Fruit fly (Drosophila melanogaster): ENCODE measurements around the gene CG3407.

CG3407 gene

dm6 chr2L:3803466-3804143 lies 9.6 kb downstream of the CG3407 start, which contains the start of gene Reph (continued):
- TF ChIP-seq nom (GFP tag; optimal IDR thresholded peaks at IDR 0.05) (no peak), CG9932 (GFP tag; IDR thresholded peaks at IDR 0.05) (peak; percentile 33; the same call in 1 of the 2 replicates), CG31388 (GFP tag; optimal IDR thresholded peaks at IDR 0.05) (no peak), CG8478 (optimal IDR thresholded peaks at IDR 0.05) (peak; percentile 94), Spps (tag; optimal IDR thresholded peaks at IDR 0.05) (no peak), CG11093 (GFP tag; IDR thresholded peaks at IDR 0.05) (no peak), CG43689 (GFP tag; IDR thresholded peaks at IDR 0.05) (no peak), Hr51 (GFP tag; optimal IDR thresholded peaks at IDR 0.05) (no peak), mam (GFP tag; optimal IDR thresholded peaks at IDR 0.05) (no peak), CG15073 (GFP tag; optimal IDR thresholded peaks at IDR 0.05) (no peak), Hmr (GFP tag; optimal IDR thresholded peaks at IDR 0.05) (peak; percentile 38), Neu2 (GFP tag; optimal IDR thresholded peaks at IDR 0.05; ENCODE audit: borderline replicate concordance) (no peak), row (GFP tag; IDR thresholded peaks at IDR 0.05) (peak; percentile 31; the same call in 2 of the 3 replicates), gem (tag; optimal IDR thresholded peaks at IDR 0.05) (no peak), Deaf1 (tag; optimal IDR thresholded peaks at IDR 0.05) (peak; percentile 45), disco-r (GFP tag; optimal IDR thresholded peaks at IDR 0.05) (no peak), CG14014 (GFP tag; IDR thresholded peaks at IDR 0.05) (peak; percentile 8; the same call in 1 of the 2 replicates), lmd (GFP tag; IDR thresholded peaks at IDR 0.05) (no peak; the same call in 1 of the 2 replicates), fd102C (GFP tag; optimal IDR thresholded peaks at IDR 0.05) (no peak), Hr78 (GFP tag; optimal IDR thresholded peaks at IDR 0.05) (no peak), sob (GFP tag; IDR thresholded peaks at IDR 0.05) (0 out of 2 replicates have a peak, but pooled peaks have one; percentile 11), rib (GFP tag; IDR thresholded peaks at IDR 0.05) (peak; percentile 75), NC2β (GFP tag; optimal IDR thresholded peaks at IDR 0.05) (no peak), CG30020 (tag; optimal IDR thresholded peaks at IDR 0.05) (no peak), h (optimal IDR thresholded peaks at IDR 0.05) (no peak), zfh1 (GFP tag; IDR thresholded peaks at IDR 0.05) (no peak), ATbp (GFP tag; optimal IDR thresholded peaks at IDR 0.05) (no peak), CG2199 (GFP tag; IDR thresholded peaks at IDR 0.05) (peak; percentile 59; the same call in 1 of the 3 replicates), C15 (GFP tag; IDR thresholded peaks at IDR 0.05) (no peak), slou (GFP tag; optimal IDR thresholded peaks at IDR 0.05) (no peak), gfzf (GFP tag; optimal IDR thresholded peaks at IDR 0.05) (no peak), CG6272 (GFP tag; IDR thresholded peaks at IDR 0.05) (no peak), ttk (GFP tag; IDR thresholded peaks at IDR 0.05) (no peak), NFAT (GFP tag; IDR thresholded peaks at IDR 0.05) (peak; percentile 60; the same call in 1 of the 2 replicates), jigr1 (GFP tag; IDR thresholded peaks at IDR 0.05) (no peak), HLH4C (GFP tag; IDR thresholded peaks at IDR 0.05; ENCODE audit: partially characterized antibody) (no peak), wek (GFP tag; optimal IDR thresholded peaks at IDR 0.05) (no peak), CG12769 (tag; optimal IDR thresholded peaks at IDR 0.05) (peak; percentile 46), CG13123 (GFP tag; optimal IDR thresholded peaks at IDR 0.05) (no peak), CG7556 (GFP tag; optimal IDR thresholded peaks at IDR 0.05) (no peak), p53 (GFP tag; optimal IDR thresholded peaks at IDR 0.05) (no peak), Atf3 (GFP tag; optimal IDR thresholded peaks at IDR 0.05) (no peak), CG9215 (GFP tag; IDR thresholded peaks at IDR 0.05) (no peak), CG4424 (GFP tag; optimal IDR thresholded peaks at IDR 0.05) (no peak), sna (GFP tag; IDR thresholded peaks at IDR 0.05; ENCODE audit: partially characterized antibody) (no peak), Bteb2 (GFP tag; optimal IDR thresholded peaks at IDR 0.05) (no peak), stwl (tag; optimal IDR thresholded peaks at IDR 0.05) (no peak), Drgx (GFP tag; IDR thresholded peaks at IDR 0.05) (peak; percentile 37; the same call in 1 of the 2 replicates), Hr39 (optimal IDR thresholded peaks at IDR 0.05) (no peak), CG10565 (GFP tag; optimal IDR thresholded peaks at IDR 0.05) (no peak), ash1 (GFP tag; optimal IDR thresholded peaks at IDR 0.05) (peak; percentile 67)

Data from whole organism, embryonic.